Worm (Caenorhabditis elegans): ENCODE results near the gene Y59A8A.8.

DNA sequence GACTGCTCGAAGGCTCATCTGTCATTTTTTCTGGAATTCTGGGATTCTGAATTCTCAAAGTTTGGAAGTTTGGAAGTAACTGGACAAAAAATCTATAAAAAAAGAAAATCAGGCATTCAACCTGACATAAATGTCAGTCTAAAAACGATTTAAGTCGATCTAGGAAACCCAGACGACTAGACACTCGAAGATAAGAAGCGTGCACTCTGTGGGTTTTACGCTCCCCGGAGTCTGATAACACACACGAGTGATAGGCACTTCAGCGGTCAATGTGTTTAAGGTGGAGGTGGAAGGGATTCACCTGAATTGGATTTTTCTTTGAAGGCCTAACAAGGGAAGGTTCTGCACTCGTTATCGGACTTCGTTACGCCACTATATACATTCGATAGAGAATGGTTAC lies 23.5 kb downstream of the Y59A8A.8 start, which contains the start of gene C06H5.6:
- no peak for TF ChIP-seq F13C5.2 (tag; optimal IDR thresholded peaks at IDR 0.05)
- TF ChIP-seq ceh-36 (tag; optimal IDR thresholded peaks at IDR 0.05) = no peak

Data from whole organism, early embryonic.